Worm (Caenorhabditis elegans): ENCODE measurements around the gene cls-3.

cls-3 gene

DNA sequence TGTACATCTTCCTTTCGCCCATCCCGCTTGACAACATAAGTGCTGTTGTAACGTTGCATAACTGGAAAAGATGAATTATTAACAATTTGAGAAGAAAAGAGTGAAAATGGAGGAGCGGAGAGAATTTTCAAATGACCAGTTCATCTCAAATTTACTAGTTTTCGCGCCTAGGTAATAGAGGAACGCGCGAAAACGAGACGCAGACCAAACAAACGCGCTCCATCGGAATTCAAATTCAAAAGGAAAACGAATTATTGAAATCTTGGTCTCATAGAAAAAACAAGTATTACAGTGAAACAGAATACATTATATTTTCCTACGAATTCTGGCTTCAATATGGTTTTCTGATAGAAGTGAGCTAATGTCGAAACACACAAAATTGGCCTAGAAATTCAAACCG, 37.3 kb upstream of the cls-3 start:
- TF ChIP-seq lsy-2 (tag; optimal IDR thresholded peaks at IDR 0.05) (peak in 1 of 2 experiments; percentile 71), elt-1 (tag; optimal IDR thresholded peaks at IDR 0.05) (no peak), mbf-1 (tag; optimal IDR thresholded peaks at IDR 0.05) (no peak), skn-1 (tag; optimal IDR thresholded peaks at IDR 0.05) (no peak), gmeb-1 (tag; optimal IDR thresholded peaks at IDR 0.05) (peak; percentile 75), ZK546.5 (tag; optimal IDR thresholded peaks at IDR 0.05) (no peak), nhr-11 (tag; optimal IDR thresholded peaks at IDR 0.05) (no peak), C34F6.9 (tag; optimal IDR thresholded peaks at IDR 0.05) (peak; percentile 61), F13H6.1 (tag; optimal IDR thresholded peaks at IDR 0.05) (no peak), nhr-129 (tag; optimal IDR thresholded peaks at IDR 0.05) (peak; percentile 65), nhr-6 (tag; optimal IDR thresholded peaks at IDR 0.05) (no peak), peb-1 (tag; optimal IDR thresholded peaks at IDR 0.05) (no peak), lin-13 (GFP tag; optimal IDR thresholded peaks at IDR 0.05) (peak; percentile 48), sma-9 (GFP tag; optimal IDR thresholded peaks at IDR 0.05) (peak; percentile 3), sma-9 (tag; optimal IDR thresholded peaks at IDR 0.05) (no peak), nhr-77 (tag; optimal IDR thresholded peaks at IDR 0.05) (no peak), unc-55 (GFP tag; optimal IDR thresholded peaks at IDR 0.05) (peak; percentile 82), ztf-4 (tag; optimal IDR thresholded peaks at IDR 0.05) (no peak)

DNA sequence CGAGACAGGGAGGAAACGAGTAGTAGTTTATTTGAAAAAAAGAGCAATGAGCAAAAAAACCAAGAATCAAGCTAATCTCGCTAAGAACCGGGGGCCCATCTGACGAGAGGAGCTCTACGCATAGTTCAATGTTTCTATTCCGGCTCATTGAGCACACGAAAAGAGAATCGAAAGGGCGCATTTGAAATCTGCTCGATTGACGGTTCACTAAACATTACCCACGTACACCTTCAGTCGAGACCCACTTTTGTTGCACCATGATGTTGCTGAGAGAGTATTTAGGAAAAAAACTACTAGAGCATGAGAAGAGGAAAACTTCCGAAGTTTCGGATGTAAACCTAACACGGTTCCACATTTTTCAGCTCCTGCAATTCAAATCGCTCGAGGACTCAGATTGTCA, 34.1 kb upstream of the cls-3 start:
- TF ChIP-seq crh-2 (tag; optimal IDR thresholded peaks at IDR 0.05) = no peak
- TF ChIP-seq mdl-1 (tag; optimal IDR thresholded peaks at IDR 0.05) = no peak
- TF ChIP-seq mab-5 (tag; optimal IDR thresholded peaks at IDR 0.05) = no peak
- TF ChIP-seq dmd-4 (tag; optimal IDR thresholded peaks at IDR 0.05) = no peak
- TF ChIP-seq nhr-10 (tag; optimal IDR thresholded peaks at IDR 0.05) = no peak
- TF ChIP-seq lin-11 (tag; optimal IDR thresholded peaks at IDR 0.05) = no peak
- TF ChIP-seq blmp-1 (tag; optimal IDR thresholded peaks at IDR 0.05; ENCODE audit: insufficient read depth) = no peak

DNA sequence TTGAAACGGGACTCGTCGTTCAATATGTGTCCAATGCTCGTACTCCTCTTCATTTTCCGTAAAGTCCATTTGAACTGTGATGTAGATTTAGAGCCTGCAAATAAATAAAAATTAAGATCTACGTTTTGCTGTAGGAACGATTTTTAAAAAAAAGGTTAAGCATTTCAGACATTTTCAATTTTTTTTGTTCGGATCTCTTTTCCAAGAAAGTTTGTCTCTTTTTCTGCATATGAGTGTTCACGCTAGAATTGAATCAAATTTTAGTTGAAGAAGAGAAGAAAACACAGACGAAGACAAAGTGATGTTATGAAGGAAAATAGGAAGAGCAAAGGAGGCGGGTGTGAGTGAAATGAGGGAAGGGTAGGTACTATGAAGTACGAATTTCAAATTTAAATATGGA, 24.5 kb upstream of the cls-3 start, which contains the start of gene npr-29:
TSS of gene npr-29 (minus strand) at position 101 of the 400 bp plus-strand sequence.
- TF ChIP-seq sma-9 (GFP tag; optimal IDR thresholded peaks at IDR 0.05) (no peak), sma-9 (tag; optimal IDR thresholded peaks at IDR 0.05) (no peak), crh-2 (tag; optimal IDR thresholded peaks at IDR 0.05) (no peak), unc-62 (GFP tag; optimal IDR thresholded peaks at IDR 0.05) (no peak), C34F6.9 (tag; optimal IDR thresholded peaks at IDR 0.05) (no peak), elt-3 (tag; optimal IDR thresholded peaks at IDR 0.05) (no peak), ztf-4 (tag; optimal IDR thresholded peaks at IDR 0.05) (no peak), alr-1 (tag; optimal IDR thresholded peaks at IDR 0.05) (no peak), zag-1 (tag; optimal IDR thresholded peaks at IDR 0.05) (no peak), nhr-77 (tag; optimal IDR thresholded peaks at IDR 0.05) (no peak), mbf-1 (tag; optimal IDR thresholded peaks at IDR 0.05) (no peak), ceh-16 (tag; optimal IDR thresholded peaks at IDR 0.05) (no peak), lin-39 (tag; optimal IDR thresholded peaks at IDR 0.05) (no peak)

DNA sequence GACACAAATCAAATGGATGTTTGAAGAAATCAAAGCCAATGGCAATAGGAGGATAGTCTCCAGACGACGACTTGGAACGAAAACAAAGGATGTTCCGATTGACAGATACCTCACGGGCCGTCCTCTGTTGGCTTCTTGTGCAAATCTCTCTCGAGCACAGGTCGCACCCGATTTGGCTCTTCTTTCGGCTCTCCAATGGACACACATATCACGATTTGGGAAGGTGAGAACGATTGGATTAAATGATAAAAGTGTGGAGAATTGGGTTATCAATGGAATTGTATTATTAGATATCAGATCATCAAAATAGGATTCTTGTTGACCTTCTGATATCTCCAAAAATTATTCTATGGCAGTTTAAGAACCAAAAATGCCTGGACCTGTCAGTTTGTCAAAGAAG, 15.3 kb upstream of the cls-3 start, which contains the start of gene ZC84.1:
TSS of gene ZC84.1 (minus strand) at position 101 of the 400 bp plus-strand sequence.
- TF ChIP-seq aly-2 (tag; optimal IDR thresholded peaks at IDR 0.05) = no peak
- TF ChIP-seq dmd-4 (tag; optimal IDR thresholded peaks at IDR 0.05) = no peak
- no peak for TF ChIP-seq nhr-21 (tag; optimal IDR thresholded peaks at IDR 0.05)
- TF ChIP-seq skn-1 (tag; optimal IDR thresholded peaks at IDR 0.05) = no peak
- no peak for TF ChIP-seq unc-55 (GFP tag; optimal IDR thresholded peaks at IDR 0.05)
- TF ChIP-seq lin-39 (tag; optimal IDR thresholded peaks at IDR 0.05) = no peak
- no peak for TF ChIP-seq mdl-1 (tag; optimal IDR thresholded peaks at IDR 0.05)
- TF ChIP-seq ztf-11 (tag; optimal IDR thresholded peaks at IDR 0.05) = no peak
- TF ChIP-seq nhr-11 (tag; optimal IDR thresholded peaks at IDR 0.05) = no peak
- TF ChIP-seq lin-11 (tag; optimal IDR thresholded peaks at IDR 0.05) = no peak
- TF ChIP-seq egl-27 (tag; optimal IDR thresholded peaks at IDR 0.05) = no peak
- TF ChIP-seq nhr-237 (tag; optimal IDR thresholded peaks at IDR 0.05) = no peak
- TF ChIP-seq blmp-1 (tag; optimal IDR thresholded peaks at IDR 0.05; ENCODE audit: insufficient read depth) = no peak
- no peak for TF ChIP-seq unc-39 (tag; optimal IDR thresholded peaks at IDR 0.05)
- no peak for TF ChIP-seq ZK546.5 (tag; optimal IDR thresholded peaks at IDR 0.05)
- no peak for TF ChIP-seq nhr-23 (tag; optimal IDR thresholded peaks at IDR 0.05)
- no peak for TF ChIP-seq snpc-4 (tag; optimal IDR thresholded peaks at IDR 0.05)
- TF ChIP-seq nhr-12 (tag; optimal IDR thresholded peaks at IDR 0.05) = no peak
- TF ChIP-seq lsy-2 (tag; optimal IDR thresholded peaks at IDR 0.05) = no peak
